Fruit fly (Drosophila melanogaster) whole organism, embryonic: ENCODE data around the gene CG12607.
A peak's percentile ranks its signal among the peaks of the same experiment; 100 is the strongest.

Experiments
- B-H2 ChIP-seq: fragments of 200-800 bp; sonication (Bioruptor generic); optimal IDR thresholded peaks from 2 replicates; lab custom pipeline; 2018; ENCODE audit warnings: missing biosample characterization, mild to moderate bottlenecking, missing genetic modification characterization
- BEAF-32 ChIP-seq: fragments of 200-800 bp; sonication (Bioruptor generic); optimal IDR thresholded peaks from 3 replicates; lab custom pipeline; 2017; ENCODE audit warnings: missing biosample characterization, missing genetic modification characterization, mild to moderate bottlenecking, moderate library complexity, missing genetic modification reagents
- Bgb ChIP-seq: fragments of 200-800 bp; sonication (Bioruptor generic); IDR thresholded peaks from 2 replicates; pipeline ENCODE4 v1.3.6; 2022; ENCODE audit warnings: missing biosample characterization, missing genetic modification characterization; ENCODE audit not compliant: partially characterized antibody
- CG10147 ChIP-seq: fragments of 200-800 bp; sonication (Bioruptor generic); optimal IDR thresholded peaks from 2 replicates; lab custom pipeline; 2019; ENCODE audit warnings: missing biosample characterization, mild to moderate bottlenecking, missing genetic modification characterization, moderate library complexity
- CG10321 ChIP-seq: fragments of 200-800 bp; sonication (Bioruptor generic); IDR thresholded peaks from 2 replicates; pipeline ENCODE4 v1.3.6; 2022; ENCODE audit warnings: missing biosample characterization, missing genetic modification characterization
- CG10431 ChIP-seq: fragments of 200-800 bp; sonication (Bioruptor generic); optimal IDR thresholded peaks from 3 replicates; lab custom pipeline; 2018; ENCODE audit warnings: missing biosample characterization, mild to moderate bottlenecking, missing genetic modification characterization
- CG10462 ChIP-seq: fragments of 200-800 bp; sonication (Bioruptor generic); optimal IDR thresholded peaks from 2 replicates; lab custom pipeline; 2016; ENCODE audit warnings: missing biosample characterization, missing genetic modification characterization
- CG10565 ChIP-seq: fragments of 200-800 bp; sonication (Bioruptor generic); optimal IDR thresholded peaks from 3 replicates; lab custom pipeline; 2016; ENCODE audit warnings: missing biosample characterization, mild to moderate bottlenecking, missing genetic modification characterization
- CG10654 ChIP-seq: fragments of 200-800 bp; sonication (Bioruptor generic); optimal IDR thresholded peaks from 2 replicates; lab custom pipeline; 2016; ENCODE audit warnings: missing biosample characterization, missing genetic modification characterization
- CG11456 ChIP-seq: fragments of 200-800 bp; sonication (Bioruptor generic); IDR thresholded peaks from 3 replicates; pipeline ENCODE4 v1.3.6; 2022; ENCODE audit warnings: missing biosample characterization, missing genetic modification characterization
- CG12155 ChIP-seq: fragments of 200-800 bp; sonication (Bioruptor generic); optimal IDR thresholded peaks from 3 replicates; lab custom pipeline; 2016; ENCODE audit warnings: missing biosample characterization, missing genetic modification characterization
- CG13287 ChIP-seq: fragments of 200-800 bp; sonication (Bioruptor generic); IDR thresholded peaks from 2 replicates; pipeline ENCODE4 v1.3.6; 2022; ENCODE audit warnings: missing biosample characterization, missing genetic modification characterization; ENCODE audit not compliant: partially characterized antibody
- CG15269 ChIP-seq: fragments of 200-800 bp; sonication (Bioruptor generic); optimal IDR thresholded peaks from 2 replicates; lab custom pipeline; 2018; ENCODE audit warnings: missing biosample characterization, mild to moderate bottlenecking, missing genetic modification characterization, moderate library complexity
- CG18619 ChIP-seq: fragments of 200-800 bp; sonication (Bioruptor generic); optimal IDR thresholded peaks from 3 replicates; lab custom pipeline; 2017; ENCODE audit warnings: missing biosample characterization, mild to moderate bottlenecking, missing genetic modification characterization
- CG2712 ChIP-seq: fragments of 200-800 bp; optimal IDR thresholded peaks from 3 replicates; lab custom pipeline; 2019; ENCODE audit warnings: missing biosample characterization, mild to moderate bottlenecking, missing genetic modification characterization, moderate library complexity
- CG4707 ChIP-seq: fragments of 200-800 bp; sonication (Bioruptor generic); optimal IDR thresholded peaks from 2 replicates; lab custom pipeline; 2018; ENCODE audit warnings: missing biosample characterization, mild to moderate bottlenecking, missing genetic modification characterization, moderate library complexity
- CG6854 ChIP-seq: fragments of 200-800 bp; sonication (Bioruptor generic); optimal IDR thresholded peaks from 3 replicates; lab custom pipeline; 2017; ENCODE audit warnings: missing biosample characterization, mild to moderate bottlenecking, missing genetic modification characterization
- CG8281 ChIP-seq: fragments of 200-800 bp; sonication (Bioruptor generic); optimal IDR thresholded peaks from 2 replicates; lab custom pipeline; 2018; ENCODE audit warnings: missing biosample characterization, mild to moderate bottlenecking, missing genetic modification characterization, moderate library complexity
- CG9932 ChIP-seq: fragments of 200-800 bp; sonication (Bioruptor generic); IDR thresholded peaks from 2 replicates; pipeline ENCODE4 v1.3.6; 2022; ENCODE audit warnings: missing biosample characterization, missing genetic modification characterization
- CkIIα-i1 ChIP-seq: fragments of 200-800 bp; sonication (Bioruptor generic); IDR thresholded peaks from 2 replicates; pipeline ENCODE4 v1.3.6; 2022; ENCODE audit warnings: missing biosample characterization, missing genetic modification characterization
- CoRest ChIP-seq: fragments of 200-800 bp; sonication (Bioruptor generic); optimal IDR thresholded peaks from 3 replicates; lab custom pipeline; 2018; ENCODE audit warnings: missing biosample characterization, mild to moderate bottlenecking, missing genetic modification characterization, moderate library complexity
- Doc3 ChIP-seq: fragments of 200-800 bp; sonication (Bioruptor generic); IDR thresholded peaks from 3 replicates; pipeline ENCODE4 v1.3.6; 2022; ENCODE audit warnings: missing biosample characterization, missing genetic modification characterization; ENCODE audit not compliant: partially characterized antibody
- Ets97D ChIP-seq: fragments of 200-800 bp; sonication (Bioruptor generic); optimal IDR thresholded peaks from 3 replicates; lab custom pipeline; 2016; ENCODE audit warnings: missing biosample characterization, missing genetic modification characterization
- Fer1 ChIP-seq: fragments of 200-800 bp; sonication (Bioruptor generic); optimal IDR thresholded peaks from 2 replicates; lab custom pipeline; 2017; ENCODE audit warnings: missing biosample characterization, mild to moderate bottlenecking, missing genetic modification characterization
- HLH3B ChIP-seq: fragments of 200-800 bp; sonication (Bioruptor generic); IDR thresholded peaks from 2 replicates; pipeline ENCODE4 v1.3.6; 2022; ENCODE audit warnings: missing biosample characterization, missing genetic modification characterization
- HmgD ChIP-seq: fragments of 200-800 bp; sonication (Bioruptor generic); optimal IDR thresholded peaks from 3 replicates; lab custom pipeline; 2016; ENCODE audit warnings: missing biosample characterization, missing genetic modification characterization
- Max ChIP-seq: fragments of 200-800 bp; sonication (Bioruptor generic); optimal IDR thresholded peaks from 2 replicates; lab custom pipeline; 2016; ENCODE audit warnings: missing biosample characterization, mild to moderate bottlenecking, missing genetic modification characterization
- Meics ChIP-seq: fragments of 200-800 bp; sonication (Bioruptor generic); optimal IDR thresholded peaks from 2 replicates; lab custom pipeline; 2017; ENCODE audit warnings: missing biosample characterization, mild to moderate bottlenecking, missing genetic modification characterization
- Mrtf ChIP-seq: fragments of 200-800 bp; sonication (Bioruptor generic); IDR thresholded peaks from 3 replicates; pipeline ENCODE4 v1.3.6; 2022; ENCODE audit warnings: missing biosample characterization, missing genetic modification characterization
- Myb ChIP-seq: fragments of 200-800 bp; sonication (Bioruptor generic); optimal IDR thresholded peaks from 2 replicates; lab custom pipeline; 2016; ENCODE audit warnings: missing biosample characterization, missing genetic modification characterization
- Opbp ChIP-seq: fragments of 200-800 bp; sonication (Bioruptor generic); IDR thresholded peaks from 3 replicates; pipeline ENCODE4 v1.3.6; 2022; ENCODE audit warnings: missing biosample characterization, missing genetic modification characterization; ENCODE audit not compliant: partially characterized antibody
- Six4 ChIP-seq: fragments of 200-800 bp; sonication (Bioruptor generic); optimal IDR thresholded peaks from 2 replicates; lab custom pipeline; 2016; ENCODE audit warnings: missing biosample characterization, missing genetic modification characterization
- Usf ChIP-seq: fragments of 200-800 bp; sonication (Bioruptor generic); optimal IDR thresholded peaks from 2 replicates; lab custom pipeline; 2017; ENCODE audit warnings: missing genotype, missing biosample characterization, missing genetic modification characterization
- ara ChIP-seq: fragments of 200-800 bp; sonication (Bioruptor generic); IDR thresholded peaks from 2 replicates; pipeline ENCODE4 v1.3.6; 2022; ENCODE audit warnings: missing biosample characterization, missing genetic modification characterization
- ato ChIP-seq: fragments of 200-800 bp; sonication (Bioruptor generic); IDR thresholded peaks from 2 replicates; pipeline ENCODE4 v1.3.6; 2022; ENCODE audit warnings: missing biosample characterization, missing genetic modification characterization; ENCODE audit not compliant: partially characterized antibody
- bbx ChIP-seq: fragments of 200-800 bp; sonication (Bioruptor generic); IDR thresholded peaks from 2 replicates; pipeline ENCODE4 v1.3.6; 2022; ENCODE audit warnings: missing biosample characterization, missing genetic modification characterization; ENCODE audit not compliant: partially characterized antibody
- bcd ChIP-seq: fragments of 200-800 bp; sonication (Bioruptor generic); optimal IDR thresholded peaks from 2 replicates; lab custom pipeline; 2017; ENCODE audit warnings: missing biosample characterization, mild to moderate bottlenecking, missing genetic modification characterization
- cas ChIP-seq: fragments of 200-800 bp; sonication (Bioruptor generic); IDR thresholded peaks from 2 replicates; pipeline ENCODE4 v1.3.6; 2022; ENCODE audit warnings: missing biosample characterization, missing genetic modification characterization
- chinmo ChIP-seq: fragments of 200-800 bp; sonication (Bioruptor generic); IDR thresholded peaks from 4 replicates; pipeline ENCODE4 v1.3.6; 2022; ENCODE audit warnings: missing biosample characterization, missing genetic modification characterization; ENCODE audit not compliant: partially characterized antibody
- disco-r ChIP-seq: fragments of 200-800 bp; sonication (Bioruptor generic); optimal IDR thresholded peaks from 2 replicates; lab custom pipeline; 2016; ENCODE audit warnings: missing biosample characterization, missing genetic modification characterization
- fd3F ChIP-seq: fragments of 200-800 bp; sonication (Bioruptor generic); optimal IDR thresholded peaks from 2 replicates; lab custom pipeline; 2018; ENCODE audit warnings: missing biosample characterization, mild to moderate bottlenecking, missing genetic modification characterization, moderate library complexity
- hbn ChIP-seq: fragments of 200-800 bp; sonication (Bioruptor generic); IDR thresholded peaks from 2 replicates; pipeline ENCODE4 v1.3.6; 2022; ENCODE audit warnings: missing biosample characterization, missing genetic modification characterization; ENCODE audit not compliant: partially characterized antibody
- lola ChIP-seq, 3 experiments: fragments of >200 bp in 2 of 3; fragments of 200-800 bp in 1 of 3; sonication (Bioruptor generic) in 1 of 3; optimal IDR thresholded peaks; 2 replicates each; lab custom pipeline; 2017 to 2019; ENCODE audit warnings: missing biosample characterization in 3 of 3, missing genetic modification characterization in 3 of 3, mild to moderate bottlenecking in 1 of 3, moderate library complexity in 1 of 3
- pnt ChIP-seq: fragments of 200-800 bp; sonication (Bioruptor generic); optimal IDR thresholded peaks from 3 replicates; lab custom pipeline; 2016; ENCODE audit warnings: missing biosample characterization, missing genetic modification characterization
- sisA ChIP-seq: fragments of 200-800 bp; sonication (Bioruptor generic); IDR thresholded peaks from 2 replicates; pipeline ENCODE4 v1.3.6; 2022; ENCODE audit warnings: missing biosample characterization, missing genetic modification characterization
- sna ChIP-seq: fragments of 200-800 bp; sonication (Bioruptor generic); IDR thresholded peaks from 2 replicates; pipeline ENCODE4 v1.3.6; 2022; ENCODE audit warnings: missing biosample characterization, missing genetic modification characterization; ENCODE audit not compliant: partially characterized antibody
- twi ChIP-seq: fragments of 200-800 bp; optimal IDR thresholded peaks from 2 replicates; lab custom pipeline; 2019; ENCODE audit warnings: missing biosample characterization, mild to moderate bottlenecking, missing genetic modification characterization, moderate library complexity
- wdn ChIP-seq: fragments of 200-800 bp; sonication (Bioruptor generic); IDR thresholded peaks from 2 replicates; pipeline ENCODE4 v1.3.6; 2022; ENCODE audit warnings: missing biosample characterization, missing genetic modification characterization

CG12607 gene

DNA sequence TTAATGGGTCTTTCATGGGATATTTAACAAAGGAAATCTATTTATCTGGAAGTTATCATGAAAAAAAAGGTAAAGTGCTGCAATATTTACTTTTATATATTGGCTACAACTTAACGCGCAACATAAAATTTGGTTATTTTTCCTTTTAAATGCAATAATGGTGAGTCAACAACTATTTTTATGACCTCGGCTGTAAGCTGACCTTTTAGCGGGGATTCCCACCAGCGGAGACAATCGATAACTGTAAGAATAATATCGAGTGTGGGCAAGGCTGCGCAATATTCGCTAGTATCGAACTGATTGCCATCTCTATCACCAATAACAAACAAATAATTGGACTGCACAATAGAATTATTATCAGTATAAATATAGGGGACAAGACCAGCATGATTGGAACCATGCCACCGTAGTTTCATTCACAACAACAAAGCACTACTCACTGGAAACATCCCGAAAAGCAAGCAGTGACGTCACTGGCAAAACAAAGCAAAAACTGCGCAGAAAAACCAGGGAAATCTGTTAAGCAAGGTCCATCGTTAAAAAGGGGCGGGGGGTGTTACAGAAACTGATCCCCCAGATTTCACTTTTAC, 43.1 kb upstream of the CG12607 start, which contains the start of gene Syx17 (continued):
- 0 out of 3 replicates have a peak, but pooled peaks have one; percentile 16 for TF ChIP-seq Mrtf
- TF ChIP-seq chinmo (GFP tag; lab: Robert Waterston, UW) = peak; percentile 81; the same call in 1 of the 4 replicates
- peak; percentile 5 for TF ChIP-seq fd3F (GFP tag; lab: Kevin White, UChicago)
- peak; percentile 41 for TF ChIP-seq HmgD
- TF ChIP-seq Usf (GFP tag; lab: Kevin White, UChicago) = no peak
- no peak for TF ChIP-seq CG6854 (GFP tag; lab: Kevin White, UChicago)
- TF ChIP-seq CkIIα-i1 = no peak
- TF ChIP-seq CG10147 (GFP tag; lab: Kevin White, UChicago) = peak; percentile 34
- peak; percentile 57 for TF ChIP-seq CG12155 (GFP tag; lab: Kevin White, UChicago)
- TF ChIP-seq CG10654 (GFP tag; lab: Kevin White, UChicago) = peak; percentile 38
- TF ChIP-seq pnt (GFP tag; lab: Kevin White, UChicago) = peak; percentile 27
- TF ChIP-seq Myb (GFP tag; lab: Kevin White, UChicago) = peak; percentile 38
- no peak for TF ChIP-seq CG10431 (GFP tag; lab: Kevin White, UChicago)
- no peak for TF ChIP-seq cas
- peak; percentile 6; the same call in 1 of the 2 replicates for TF ChIP-seq ara
- 0 out of 2 replicates have a peak, but pooled peaks have one; percentile 20 for TF ChIP-seq wdn (GFP tag; lab: Robert Waterston, UW)
- peak; percentile 94 for TF ChIP-seq BEAF-32 (GFP tag; lab: Kevin White, UChicago)
- TF ChIP-seq CG13287 (GFP tag; lab: Robert Waterston, UW) = peak; percentile 91
- TF ChIP-seq CG15269 (tag; lab: Kevin White, UChicago) = peak; percentile 62
- peak; percentile 81 for TF ChIP-seq sna (GFP tag; lab: Robert Waterston, UW)
- peak; percentile 68 for TF ChIP-seq CoRest
- TF ChIP-seq Ets97D (GFP tag; lab: Kevin White, UChicago) = peak; percentile 76
- no peak for TF ChIP-seq CG10321 (GFP tag; lab: Robert Waterston, UW)
- peak; percentile 55 for TF ChIP-seq Six4
- peak; percentile 59 for TF ChIP-seq Meics
- TF ChIP-seq HLH3B (GFP tag; lab: Robert Waterston, UW) = peak; percentile 48; the same call in 1 of the 2 replicates
- TF ChIP-seq twi (tag; lab: Kevin White, UChicago) = peak; percentile 19
- TF ChIP-seq lola (GFP tag; optimal IDR thresholded peaks at IDR 0.05; lab: Kevin White, UChicago) = peak in 1 of 3 experiments; percentile 33
- no peak for TF ChIP-seq CG10565 (GFP tag; lab: Kevin White, UChicago)
- peak; percentile 36 for TF ChIP-seq CG10462
- peak; percentile 76 for TF ChIP-seq Doc3 (GFP tag; lab: Robert Waterston, UW)
- peak; percentile 94 for TF ChIP-seq Bgb (GFP tag; lab: Robert Waterston, UW)
- peak; percentile 81 for TF ChIP-seq B-H2
- no peak for TF ChIP-seq disco-r (GFP tag; lab: Kevin White, UChicago)
- TF ChIP-seq bcd (GFP tag; lab: Kevin White, UChicago) = peak; percentile 51
- no peak for TF ChIP-seq CG8281
- peak; percentile 95 for TF ChIP-seq bbx
- peak; percentile 93 for TF ChIP-seq Opbp
- peak; percentile 83 for TF ChIP-seq CG9932
- peak; percentile 44 for TF ChIP-seq Max
- TF ChIP-seq CG2712 (tag; lab: Kevin White, UChicago) = peak; percentile 67
- peak; percentile 18; the same call in 1 of the 2 replicates for TF ChIP-seq sisA (GFP tag; lab: Robert Waterston, UW)
- TF ChIP-seq Fer1 = peak; percentile 61
- peak; percentile 63; the same call in 2 of the 3 replicates for TF ChIP-seq CG11456 (GFP tag; lab: Robert Waterston, UW)
- TF ChIP-seq hbn (GFP tag; lab: Robert Waterston, UW) = peak; percentile 84
- TF ChIP-seq CG4707 (GFP tag; lab: Kevin White, UChicago) = peak; percentile 33
- peak; percentile 92 for TF ChIP-seq ato (GFP tag; lab: Robert Waterston, UW)
- TF ChIP-seq CG18619 = peak; percentile 29
